Worm (Caenorhabditis elegans) whole organism, late embryonic: ENCODE results near the gene col-178.

Experiments
- F13H6.1 ChIP-seq: sonication (generic microtip); optimal IDR thresholded peaks from 2 replicates; lab custom pipeline; 2016; ENCODE audit warnings: missing genetic modification characterization, missing compliant biosample characterization
- K02D7.2 ChIP-seq: sonication (generic microtip); optimal IDR thresholded peaks from 2 replicates; lab custom pipeline; 2017; ENCODE audit warnings: mild to moderate bottlenecking, missing genetic modification characterization, missing compliant biosample characterization
- T23F11.4 ChIP-seq: fragments of 200-800 bp; sonication (Bioruptor generic); optimal IDR thresholded peaks from 2 replicates; lab custom pipeline; 2018; ENCODE audit warnings: mild to moderate bottlenecking, missing genetic modification characterization, missing compliant biosample characterization
- Y22D7AL.16 ChIP-seq: sonication (generic microtip); optimal IDR thresholded peaks from 2 replicates; lab custom pipeline; 2016; ENCODE audit warnings: missing genetic modification characterization, missing compliant biosample characterization
- ahr-1 ChIP-seq: sonication (generic microtip); optimal IDR thresholded peaks from 2 replicates; lab custom pipeline; 2016; ENCODE audit warnings: missing genetic modification characterization, missing compliant biosample characterization
- ama-1 ChIP-seq: fragments of 150-350 bp; optimal IDR thresholded peaks from 2 replicates; lab custom pipeline; 2014
- ceh-14 ChIP-seq: sonication (generic microtip); optimal IDR thresholded peaks from 2 replicates; lab custom pipeline; 2016; ENCODE audit warnings: missing genotype, missing genetic modification characterization, missing compliant biosample characterization
- ceh-18 ChIP-seq: sonication (generic microtip); optimal IDR thresholded peaks from 2 replicates; lab custom pipeline; 2016; ENCODE audit warnings: missing genetic modification characterization, missing compliant biosample characterization
- ceh-19 ChIP-seq: fragments of 200-800 bp; sonication (Bioruptor generic); optimal IDR thresholded peaks from 2 replicates; lab custom pipeline; 2018; ENCODE audit warnings: mild to moderate bottlenecking, missing genetic modification characterization, missing compliant biosample characterization
- ceh-2 ChIP-seq: sonication (generic microtip); optimal IDR thresholded peaks from 2 replicates; lab custom pipeline; 2016; ENCODE audit warnings: missing genotype, missing genetic modification characterization, missing compliant biosample characterization
- ceh-24 ChIP-seq: sonication (generic microtip); optimal IDR thresholded peaks from 2 replicates; lab custom pipeline; 2016; ENCODE audit warnings: mild to moderate bottlenecking, missing genetic modification characterization, missing compliant biosample characterization
- ceh-30 ChIP-seq: fragments of 150-350 bp; optimal IDR thresholded peaks from 2 replicates; lab custom pipeline; 2014; ENCODE audit warnings: missing biosample characterization, missing genetic modification characterization
- ceh-48 ChIP-seq: sonication (generic microtip); optimal IDR thresholded peaks from 2 replicates; lab custom pipeline; 2016; ENCODE audit warnings: missing genetic modification characterization, inconsistent platforms, missing compliant biosample characterization
- ceh-6 ChIP-seq: fragments of 200-800 bp; sonication (Bioruptor generic); optimal IDR thresholded peaks from 2 replicates; lab custom pipeline; 2018; ENCODE audit warnings: mild to moderate bottlenecking, missing genetic modification characterization, missing compliant biosample characterization
- ceh-9 ChIP-seq: sonication (generic microtip); optimal IDR thresholded peaks from 2 replicates; lab custom pipeline; 2016; ENCODE audit warnings: mild to moderate bottlenecking, missing genetic modification characterization, inconsistent platforms, missing compliant biosample characterization
- che-1 ChIP-seq: sonication (generic microtip); optimal IDR thresholded peaks from 2 replicates; lab custom pipeline; 2016; ENCODE audit warnings: mild to moderate bottlenecking, missing genetic modification characterization, missing compliant biosample characterization
- dmd-4 ChIP-seq: sonication (generic microtip); optimal IDR thresholded peaks from 2 replicates; lab custom pipeline; 2016; ENCODE audit warnings: borderline replicate concordance, missing genetic modification characterization, missing compliant biosample characterization
- elt-2 ChIP-seq: sonication (generic microtip); optimal IDR thresholded peaks from 2 replicates; lab custom pipeline; 2016; ENCODE audit warnings: missing genetic modification reagents, missing genetic modification characterization, missing compliant biosample characterization
- ets-4 ChIP-seq: sonication (generic microtip); optimal IDR thresholded peaks from 2 replicates; lab custom pipeline; 2016; ENCODE audit warnings: missing genetic modification characterization, missing compliant biosample characterization
- gmeb-2 ChIP-seq: sonication (generic microtip); optimal IDR thresholded peaks from 2 replicates; lab custom pipeline; 2016; ENCODE audit warnings: missing genetic modification characterization, inconsistent platforms, missing compliant biosample characterization
- hlh-15 ChIP-seq: sonication (generic microtip); optimal IDR thresholded peaks from 2 replicates; lab custom pipeline; 2016; ENCODE audit warnings: missing genetic modification characterization, missing compliant biosample characterization
- hlh-30 ChIP-seq: sonication (generic microtip); optimal IDR thresholded peaks from 2 replicates; lab custom pipeline; 2017; ENCODE audit warnings: antibody characterized with exemption, missing genetic modification characterization, missing compliant biosample characterization; ENCODE audit not compliant: insufficient read depth
- hlh-6 ChIP-seq: sonication (generic microtip); optimal IDR thresholded peaks from 2 replicates; lab custom pipeline; 2016; ENCODE audit warnings: missing genotype, missing genetic modification characterization, missing compliant biosample characterization
- lim-6 ChIP-seq: sonication (generic microtip); optimal IDR thresholded peaks from 2 replicates; lab custom pipeline; 2016; ENCODE audit warnings: missing genetic modification characterization, missing compliant biosample characterization
- madf-2 ChIP-seq: sonication (generic microtip); optimal IDR thresholded peaks from 2 replicates; lab custom pipeline; 2017; ENCODE audit warnings: missing genetic modification characterization, missing compliant biosample characterization
- mec-3 ChIP-seq: sonication (generic microtip); optimal IDR thresholded peaks from 2 replicates; lab custom pipeline; 2016; ENCODE audit warnings: borderline replicate concordance, missing genetic modification characterization, missing compliant biosample characterization
- nfya-1 ChIP-seq: sonication (generic microtip); optimal IDR thresholded peaks from 2 replicates; lab custom pipeline; 2017; ENCODE audit warnings: missing genetic modification characterization, mild to moderate bottlenecking, missing compliant biosample characterization, antibody characterized with exemption, moderate library complexity
- npax-4 ChIP-seq: sonication (generic microtip); optimal IDR thresholded peaks from 2 replicates; lab custom pipeline; 2016; ENCODE audit warnings: missing genetic modification characterization, missing compliant biosample characterization
- pax-1 ChIP-seq: fragments of 150-350 bp; optimal IDR thresholded peaks from 2 replicates; lab custom pipeline; 2014; ENCODE audit warnings: missing biosample characterization, missing genetic modification characterization
- pros-1 ChIP-seq: fragments of 150-350 bp; optimal IDR thresholded peaks from 2 replicates; lab custom pipeline; 2014; ENCODE audit warnings: missing biosample characterization, missing genetic modification reagents, missing genetic modification characterization
- ref-2 ChIP-seq: sonication (generic microtip); optimal IDR thresholded peaks from 2 replicates; lab custom pipeline; 2016; ENCODE audit warnings: missing genetic modification characterization, missing compliant biosample characterization
- syd-9 ChIP-seq: sonication (generic microtip); optimal IDR thresholded peaks from 2 replicates; lab custom pipeline; 2016; ENCODE audit warnings: mild to moderate bottlenecking, missing genetic modification characterization, moderate library complexity, missing compliant biosample characterization
- tbx-2 ChIP-seq: sonication (generic microtip); optimal IDR thresholded peaks from 2 replicates; lab custom pipeline; 2016; ENCODE audit warnings: missing genetic modification characterization, missing compliant biosample characterization
- tbx-7 ChIP-seq: sonication (generic microtip); optimal IDR thresholded peaks from 2 replicates; lab custom pipeline; 2016; ENCODE audit warnings: missing genotype, missing genetic modification characterization, missing compliant biosample characterization
- ttx-3 ChIP-seq: sonication (generic microtip); optimal IDR thresholded peaks from 2 replicates; lab custom pipeline; 2016; ENCODE audit warnings: missing genetic modification reagents, missing genetic modification characterization, missing compliant biosample characterization
- unc-3 ChIP-seq, 2 experiments: fragments of 200-800 bp in 1 of 2; sonication (Bioruptor generic) in 1 of 2; sonication (generic microtip) in 1 of 2; conservative IDR thresholded peaks in 1 of 2; optimal IDR thresholded peaks in 1 of 2; 2 replicates each; pipeline versions ENCODE4 v1.3.6 to Lab custom; 2016 to 2022; ENCODE audit warnings: missing compliant biosample characterization in 2 of 2, missing genetic modification characterization in 2 of 2, missing genetic modification reagents in 1 of 2
- unc-42 ChIP-seq: sonication (generic microtip); optimal IDR thresholded peaks from 2 replicates; lab custom pipeline; 2016; ENCODE audit warnings: missing genotype, missing genetic modification characterization, missing compliant biosample characterization
- unc-86 ChIP-seq: sonication (generic microtip); optimal IDR thresholded peaks from 2 replicates; lab custom pipeline; 2016; ENCODE audit warnings: missing genetic modification characterization, missing compliant biosample characterization

The col-178 gene

DNA sequence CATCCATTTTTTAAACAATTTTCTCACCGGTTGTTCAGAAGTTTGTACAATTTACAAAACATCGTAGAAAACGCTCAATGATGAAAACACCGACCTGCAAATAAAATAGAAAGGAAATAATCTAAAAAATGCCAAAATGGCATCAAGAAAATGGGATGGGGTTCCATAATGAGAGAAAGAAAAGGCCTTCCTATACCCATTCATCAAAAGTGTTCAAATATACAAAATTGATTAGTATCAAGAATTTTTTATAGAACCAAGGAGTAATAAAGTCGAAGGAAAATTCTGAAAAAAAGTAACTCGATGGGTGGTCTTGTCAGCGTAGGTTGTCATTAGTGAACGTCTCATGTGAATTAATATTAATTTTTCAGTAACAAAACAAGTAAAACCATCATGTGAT is 27.3 kb downstream of the col-178 start, which contains the start of gene C34F6.12:
TSS of gene C34F6.12 (minus strand) at position 101 of the 400 bp plus-strand sequence.
- no peak for TF ChIP-seq K02D7.2
- TF ChIP-seq ceh-19 (GFP tag; lab: Kevin White, UChicago), result no peak

DNA sequence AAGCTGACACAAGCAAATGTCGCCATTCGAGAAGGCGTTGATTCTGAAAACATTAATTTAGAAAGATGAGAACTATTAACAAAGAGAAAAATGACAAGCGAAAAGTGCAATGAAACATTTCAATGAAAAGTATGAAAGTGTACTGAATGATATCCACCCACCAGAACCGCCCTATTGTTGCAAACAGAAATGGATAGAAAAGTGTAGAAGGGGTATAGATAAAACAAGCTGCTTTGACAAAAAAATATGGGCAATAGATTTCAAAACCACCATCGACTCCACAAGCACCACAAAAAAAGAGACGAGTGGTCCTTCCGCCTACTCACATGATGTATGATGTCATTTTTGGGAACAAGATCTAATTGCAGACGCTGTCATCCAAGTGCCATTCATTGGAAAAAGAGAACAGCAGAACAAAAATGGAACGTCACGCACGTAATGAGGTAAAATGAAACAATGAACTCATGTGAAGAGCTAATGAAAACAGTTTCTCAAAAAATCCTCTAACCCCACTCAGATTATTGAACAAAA is 41.4 kb downstream of the col-178 start, which contains the start of gene C34F6.10:
TSS of gene C34F6.10 (minus strand) at position 51 of the 531 bp plus-strand sequence.
- no peak for TF ChIP-seq ceh-9 (tag; lab: Kevin White, UChicago)
- no peak for TF ChIP-seq hlh-30 (tag; lab: Kevin White, UChicago)
- no peak for TF ChIP-seq lim-6 (tag; lab: Kevin White, UChicago)
- no peak for TF ChIP-seq npax-4
- TF ChIP-seq hlh-15 (tag; lab: Kevin White, UChicago), result no peak
- TF ChIP-seq ceh-19 (GFP tag; lab: Kevin White, UChicago), result no peak
- TF ChIP-seq elt-2 (tag; lab: Kevin White, UChicago), result no peak
- no peak for TF ChIP-seq madf-2 (tag; lab: Kevin White, UChicago)
- TF ChIP-seq ceh-24 (tag; lab: Kevin White, UChicago), result no peak
- TF ChIP-seq F13H6.1 (tag; lab: Kevin White, UChicago), result no peak
- TF ChIP-seq ceh-18 (tag; lab: Kevin White, UChicago), result no peak
- TF ChIP-seq syd-9 (tag; lab: Kevin White, UChicago), result no peak
- TF ChIP-seq pros-1 (tag; lab: Kevin White, UChicago), result no peak
- TF ChIP-seq ets-4 (tag; lab: Kevin White, UChicago), result no peak
- no peak for TF ChIP-seq unc-86 (tag; lab: Kevin White, UChicago)
- no peak for TF ChIP-seq unc-3 (GFP tag; conservative IDR thresholded peaks at IDR 0.05; lab: Robert Waterston, UW)
- no peak for TF ChIP-seq unc-3 (tag; optimal IDR thresholded peaks at IDR 0.05; lab: Kevin White, UChicago)
- TF ChIP-seq ttx-3 (tag; lab: Kevin White, UChicago), result no peak

DNA sequence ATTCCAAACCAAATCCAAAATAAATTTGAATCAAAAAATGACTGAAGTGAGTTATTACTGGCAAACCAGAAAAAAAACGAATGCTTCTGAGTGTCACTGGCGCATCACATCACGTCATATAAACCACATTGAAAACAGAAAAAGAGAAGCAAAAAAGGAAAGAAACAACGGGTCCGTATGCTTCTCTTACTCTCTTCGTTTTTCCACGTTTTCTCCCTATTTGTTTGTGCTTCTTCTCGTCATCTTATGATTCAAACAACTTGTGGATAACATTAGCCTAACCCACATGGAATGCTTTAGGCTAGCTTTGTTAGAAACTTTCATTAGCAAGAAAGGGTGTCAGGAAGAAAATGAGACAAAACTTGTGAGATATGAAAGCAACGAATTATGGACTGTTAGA is 42.2 kb downstream of the col-178 start:
- TF ChIP-seq pax-1 (tag; lab: Kevin White, UChicago) (no peak), elt-2 (tag; lab: Kevin White, UChicago) (no peak), gmeb-2 (tag; lab: Kevin White, UChicago) (no peak), ceh-14 (tag; lab: Kevin White, UChicago) (no peak), ceh-9 (tag; lab: Kevin White, UChicago) (no peak), ceh-48 (no peak), ref-2 (no peak), dmd-4 (tag; lab: Kevin White, UChicago) (no peak), ahr-1 (tag; lab: Kevin White, UChicago) (no peak), tbx-7 (tag; lab: Kevin White, UChicago) (no peak)

DNA sequence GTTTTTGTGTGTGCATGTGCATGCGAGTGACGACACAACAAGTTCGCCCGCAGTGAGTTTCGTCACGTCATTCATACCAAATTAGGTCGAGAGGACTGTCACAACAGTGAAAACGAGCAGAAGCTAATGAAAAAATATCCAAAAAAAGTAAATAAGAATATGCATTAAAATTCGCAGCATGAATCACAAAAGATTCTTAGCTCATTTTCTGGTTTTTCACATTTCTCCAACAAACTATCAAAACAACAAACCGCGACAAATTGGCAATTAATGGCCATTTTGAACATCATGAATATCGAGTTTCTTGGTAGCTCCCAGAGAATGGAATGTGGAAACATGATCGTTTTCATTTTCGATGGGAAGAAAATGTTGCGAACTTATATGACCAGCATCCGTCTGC is 44.3 kb downstream of the col-178 start:
- no peak for TF ChIP-seq unc-42 (tag; lab: Kevin White, UChicago)
- TF ChIP-seq ceh-19 (GFP tag; lab: Kevin White, UChicago), result no peak
- TF ChIP-seq hlh-6 (tag; lab: Kevin White, UChicago), result no peak
- no peak for TF ChIP-seq lim-6 (tag; lab: Kevin White, UChicago)
- TF ChIP-seq che-1 (tag; lab: Kevin White, UChicago), result no peak
- TF ChIP-seq mec-3 (tag; lab: Kevin White, UChicago), result no peak
- TF ChIP-seq ttx-3 (tag; lab: Kevin White, UChicago), result no peak

DNA sequence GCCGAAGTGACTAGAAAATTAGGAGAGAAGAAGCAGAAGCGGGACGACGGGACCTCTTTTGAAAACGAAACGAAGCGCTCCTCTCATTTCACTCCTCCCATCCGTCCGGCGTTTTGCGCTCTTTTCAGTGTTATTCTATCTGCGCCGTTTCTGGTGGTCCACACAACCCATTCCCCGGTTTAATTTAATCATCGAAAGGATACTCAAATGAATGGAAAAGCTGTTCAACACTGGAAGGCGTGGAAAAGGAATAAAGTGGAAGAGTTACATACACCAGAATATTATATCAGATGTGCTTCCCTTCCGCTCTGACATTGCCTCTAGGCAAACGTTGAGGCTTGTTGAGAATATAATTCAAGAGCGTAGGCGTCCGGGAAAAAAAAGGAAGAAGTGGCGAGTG is 45.8 kb downstream of the col-178 start:
- TF ChIP-seq mec-3 (tag; lab: Kevin White, UChicago) (no peak), unc-42 (tag; lab: Kevin White, UChicago) (peak; percentile 76)

DNA sequence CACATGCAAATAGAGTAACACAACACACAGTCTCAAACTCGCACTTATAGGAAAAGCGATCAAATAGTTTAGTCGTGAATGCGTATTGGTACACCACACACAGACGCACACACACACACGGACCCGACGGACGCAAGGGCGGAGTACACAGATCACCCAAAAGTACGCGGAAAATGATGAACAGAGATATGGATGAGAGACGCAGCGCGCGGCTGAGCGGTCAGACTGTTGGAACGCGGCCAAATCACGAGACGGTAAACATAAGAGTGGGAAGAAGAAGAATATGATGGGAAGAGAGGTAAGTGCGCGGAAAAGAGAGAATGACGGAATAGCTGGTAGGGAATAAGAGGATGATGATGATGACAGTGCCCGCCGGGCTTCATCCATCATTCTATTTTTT is 48.8 kb downstream of the col-178 start:
- TF ChIP-seq unc-3 (GFP tag; conservative IDR thresholded peaks at IDR 0.05; lab: Robert Waterston, UW) (no peak), unc-3 (tag; optimal IDR thresholded peaks at IDR 0.05; lab: Kevin White, UChicago) (no peak), madf-2 (tag; lab: Kevin White, UChicago) (no peak), unc-86 (tag; lab: Kevin White, UChicago) (no peak), T23F11.4 (GFP tag; lab: Kevin White, UChicago) (no peak), che-1 (tag; lab: Kevin White, UChicago) (no peak), ceh-18 (tag; lab: Kevin White, UChicago) (peak; percentile 17), nfya-1 (tag; lab: Kevin White, UChicago) (peak; percentile 40), hlh-6 (tag; lab: Kevin White, UChicago) (peak; percentile 75), ceh-9 (tag; lab: Kevin White, UChicago) (no peak), ceh-2 (peak; percentile 59), Y22D7AL.16 (tag; lab: Kevin White, UChicago) (no peak), gmeb-2 (tag; lab: Kevin White, UChicago) (no peak), unc-42 (tag; lab: Kevin White, UChicago) (no peak), ceh-30 (tag; lab: Kevin White, UChicago) (no peak), mec-3 (tag; lab: Kevin White, UChicago) (no peak), ceh-19 (GFP tag; lab: Kevin White, UChicago) (no peak), ama-1 (lab: Kevin White, UChicago) (no peak), pros-1 (tag; lab: Kevin White, UChicago) (no peak), F13H6.1 (tag; lab: Kevin White, UChicago) (no peak), ceh-6 (GFP tag; lab: Kevin White, UChicago) (no peak), hlh-30 (tag; lab: Kevin White, UChicago) (peak; percentile 92), tbx-2 (tag; lab: Kevin White, UChicago) (peak; percentile 47)
